Worm (Caenorhabditis elegans): ENCODE measurements around the gene ric-3.

- TF ChIP-seq pha-4 (tag; optimal IDR thresholded peaks at IDR 0.05): no peak
- no peak for TF ChIP-seq lin-11 (tag; optimal IDR thresholded peaks at IDR 0.05)
- no peak for TF ChIP-seq unc-55 (GFP tag; optimal IDR thresholded peaks at IDR 0.05)
- TF ChIP-seq ceh-34 (tag; optimal IDR thresholded peaks at IDR 0.05): no peak
- TF ChIP-seq pros-1 (tag; optimal IDR thresholded peaks at IDR 0.05): no peak
- TF ChIP-seq hlh-8 (tag; optimal IDR thresholded peaks at IDR 0.05): no peak
- TF ChIP-seq mec-3 (tag; optimal IDR thresholded peaks at IDR 0.05; ENCODE audit: borderline replicate concordance): no peak
- no peak for TF ChIP-seq npax-4 (tag; optimal IDR thresholded peaks at IDR 0.05)
- TF ChIP-seq lim-6 (tag; optimal IDR thresholded peaks at IDR 0.05): no peak
- no peak for TF ChIP-seq gmeb-2 (tag; optimal IDR thresholded peaks at IDR 0.05)
- no peak for TF ChIP-seq pag-3 (tag; optimal IDR thresholded peaks at IDR 0.05; ENCODE audit: borderline replicate concordance)
- no peak for TF ChIP-seq unc-42 (tag; optimal IDR thresholded peaks at IDR 0.05)
- TF ChIP-seq ceh-18 (tag; optimal IDR thresholded peaks at IDR 0.05): no peak
Observed at ce11 chrIV:7844333-7844973, 26.4 kb downstream of the ric-3 start.
